Worm (Caenorhabditis elegans): ENCODE data around the gene daf-42.

daf-42 gene

ce11 chrIV:7328918-7329317 is 17.7 kb downstream of the daf-42 start, which contains the start of gene sqst-2:
sqst-2 (minus strand) TSS chrIV:7328975.
- TF ChIP-seq fos-1 (tag; optimal IDR thresholded peaks at IDR 0.05), result peak; percentile 89
- no peak for TF ChIP-seq mdl-1 (tag; optimal IDR thresholded peaks at IDR 0.05)
- no peak for TF ChIP-seq C34F6.9 (tag; optimal IDR thresholded peaks at IDR 0.05)
- TF ChIP-seq sem-4 (tag; optimal IDR thresholded peaks at IDR 0.05), result no peak

DNA sequence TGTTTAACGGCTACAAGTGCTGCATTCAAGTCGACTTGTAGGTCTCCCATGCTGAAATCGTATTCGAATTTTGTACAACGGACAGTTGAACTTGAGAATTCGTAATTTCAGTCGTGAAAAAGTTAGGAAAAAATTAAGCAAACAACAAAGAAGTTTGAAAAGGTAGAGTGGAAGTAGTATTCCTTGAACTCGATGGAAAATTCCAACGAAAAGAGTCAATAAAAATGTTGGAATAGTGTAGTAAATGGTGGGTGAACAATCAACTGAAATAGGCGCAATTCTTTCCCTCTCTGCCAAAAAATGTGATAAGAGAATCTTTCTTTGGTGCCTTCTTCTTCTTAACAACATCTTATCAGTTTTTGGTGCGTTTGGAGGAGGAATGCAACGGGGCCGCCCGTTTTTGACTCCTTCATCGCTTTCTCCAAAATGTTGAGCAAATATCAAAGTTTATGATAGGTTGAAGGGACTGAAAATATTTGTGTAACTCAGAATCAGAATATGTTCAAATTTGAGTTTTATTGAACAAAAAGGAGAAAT is 20.0 kb downstream of the daf-42 start, which contains the start of gene ifo-1:
TSS of gene ifo-1 (minus strand) at position 51 of the 537 bp plus-strand sequence.
- TF ChIP-seq lin-39 (tag; optimal IDR thresholded peaks at IDR 0.05) (no peak), elt-3 (tag; optimal IDR thresholded peaks at IDR 0.05) (no peak), nhr-6 (tag; optimal IDR thresholded peaks at IDR 0.05) (no peak), sma-9 (GFP tag; optimal IDR thresholded peaks at IDR 0.05) (peak; percentile 29), sma-9 (tag; optimal IDR thresholded peaks at IDR 0.05) (no peak), nhr-21 (tag; optimal IDR thresholded peaks at IDR 0.05) (no peak), lin-13 (GFP tag; optimal IDR thresholded peaks at IDR 0.05) (no peak), unc-55 (GFP tag; optimal IDR thresholded peaks at IDR 0.05) (no peak), mbf-1 (tag; optimal IDR thresholded peaks at IDR 0.05) (no peak), crh-2 (tag; optimal IDR thresholded peaks at IDR 0.05) (peak; percentile 62), ama-1 (optimal IDR thresholded peaks at IDR 0.05) (no peak), fos-1 (tag; optimal IDR thresholded peaks at IDR 0.05) (peak; percentile 98), gmeb-1 (tag; optimal IDR thresholded peaks at IDR 0.05) (peak; percentile 35), ztf-1 (GFP tag; conservative IDR thresholded peaks at IDR 0.05) (no peak)

- TF ChIP-seq F13H6.1 (tag; optimal IDR thresholded peaks at IDR 0.05) (no peak), ceh-82 (tag; optimal IDR thresholded peaks at IDR 0.05) (no peak), fos-1 (tag; optimal IDR thresholded peaks at IDR 0.05) (peak; percentile 96), nhr-77 (tag; optimal IDR thresholded peaks at IDR 0.05) (no peak), crh-2 (tag; optimal IDR thresholded peaks at IDR 0.05) (peak; percentile 76)
Measured at ce11 chrIV:7325698-7326097, 21.0 kb downstream of the daf-42 start.

DNA sequence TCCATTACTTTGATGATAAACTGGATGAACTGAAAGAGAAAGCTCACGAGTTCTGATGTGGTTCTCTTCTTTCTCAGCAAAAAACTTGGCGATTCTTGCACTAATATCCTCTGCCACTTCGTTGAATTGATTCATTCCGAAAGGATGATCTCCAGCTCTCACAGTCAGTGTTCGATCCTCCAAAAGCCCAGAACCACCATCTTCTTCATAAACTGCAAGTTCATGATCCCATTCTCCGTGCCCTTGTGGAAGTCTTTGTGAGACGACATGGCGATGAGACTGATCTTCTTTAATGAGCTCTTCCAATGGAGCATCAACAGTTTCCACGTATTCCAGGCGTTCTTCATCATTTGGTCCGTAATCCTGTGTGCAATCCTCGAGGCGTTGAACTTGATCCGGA is 21.7 kb downstream of the daf-42 start:
- no peak for TF ChIP-seq snpc-4 (tag; optimal IDR thresholded peaks at IDR 0.05)
- no peak for TF ChIP-seq sem-4 (tag; optimal IDR thresholded peaks at IDR 0.05)
- no peak for TF ChIP-seq sma-3 (GFP tag; optimal IDR thresholded peaks at IDR 0.05)
- no peak for TF ChIP-seq lin-11 (tag; optimal IDR thresholded peaks at IDR 0.05)
- TF ChIP-seq sma-9 (GFP tag; optimal IDR thresholded peaks at IDR 0.05), result no peak
- TF ChIP-seq sma-9 (tag; optimal IDR thresholded peaks at IDR 0.05), result no peak
- no peak for TF ChIP-seq lin-13 (GFP tag; optimal IDR thresholded peaks at IDR 0.05)
- TF ChIP-seq nhr-6 (tag; optimal IDR thresholded peaks at IDR 0.05), result no peak
- TF ChIP-seq crh-2 (tag; optimal IDR thresholded peaks at IDR 0.05), result no peak
- no peak for TF ChIP-seq gmeb-1 (tag; optimal IDR thresholded peaks at IDR 0.05)
- TF ChIP-seq mdl-1 (tag; optimal IDR thresholded peaks at IDR 0.05), result no peak
- no peak for TF ChIP-seq lsy-2 (tag; optimal IDR thresholded peaks at IDR 0.05)
- no peak for TF ChIP-seq blmp-1 (tag; optimal IDR thresholded peaks at IDR 0.05; ENCODE audit: insufficient read depth)
- no peak for TF ChIP-seq nhr-11 (tag; optimal IDR thresholded peaks at IDR 0.05)

ce11 chrIV:7323904-7324303 is 22.7 kb downstream of the daf-42 start:
- TF ChIP-seq unc-55 (GFP tag; optimal IDR thresholded peaks at IDR 0.05) (no peak), lin-11 (tag; optimal IDR thresholded peaks at IDR 0.05) (no peak)

- TF ChIP-seq nhr-21 (tag; optimal IDR thresholded peaks at IDR 0.05), result no peak
- no peak for TF ChIP-seq mab-5 (tag; optimal IDR thresholded peaks at IDR 0.05)
- TF ChIP-seq nhr-6 (tag; optimal IDR thresholded peaks at IDR 0.05), result no peak
- no peak for TF ChIP-seq ztf-1 (GFP tag; conservative IDR thresholded peaks at IDR 0.05)
- no peak for TF ChIP-seq nhr-12 (tag; optimal IDR thresholded peaks at IDR 0.05)
- no peak for TF ChIP-seq nhr-10 (tag; optimal IDR thresholded peaks at IDR 0.05)
- no peak for TF ChIP-seq ZK546.5 (tag; optimal IDR thresholded peaks at IDR 0.05)
- no peak for TF ChIP-seq sma-3 (GFP tag; optimal IDR thresholded peaks at IDR 0.05)
- no peak for TF ChIP-seq nhr-77 (tag; optimal IDR thresholded peaks at IDR 0.05)
- TF ChIP-seq aly-2 (tag; optimal IDR thresholded peaks at IDR 0.05), result no peak
Measured at ce11 chrIV:7320688-7321087, 26.0 kb downstream of the daf-42 start.
